Worm (Caenorhabditis elegans) whole organism, mixed stage, embryonic: ENCODE data around the gene sre-18.
"Not testable (repeated sequence)": the region's sequence is repeated elsewhere in the genome, so short reads cannot be mapped to it uniquely, and the experiment has no call there.

ENCODE experiments used
- M03D4.4 ChIP-seq: sonication (generic microtip); optimal IDR thresholded peaks from 2 replicates; lab custom pipeline; 2017; ENCODE audit warnings: mild to moderate bottlenecking, missing genetic modification characterization, missing compliant biosample characterization
- ces-1 ChIP-seq: fragments of 150-350 bp; optimal IDR thresholded peaks from 2 replicates; lab custom pipeline; 2014; ENCODE audit warnings: missing biosample characterization, missing genetic modification reagents, missing genetic modification characterization
- elt-3 ChIP-seq: fragments of 150-350 bp; optimal IDR thresholded peaks from 2 replicates; lab custom pipeline; 2014; ENCODE audit warnings: missing biosample characterization, missing genetic modification characterization
- hlh-1 ChIP-seq: fragments of 150-350 bp; optimal IDR thresholded peaks from 2 replicates; lab custom pipeline; 2014; ENCODE audit warnings: missing biosample characterization, missing genetic modification reagents, missing genetic modification characterization
- mab-5 ChIP-seq: fragments of 150-350 bp; optimal IDR thresholded peaks from 2 replicates; lab custom pipeline; 2014; ENCODE audit warnings: missing biosample characterization, missing genetic modification characterization
- nhr-12 ChIP-seq: fragments of 150-350 bp; optimal IDR thresholded peaks from 2 replicates; lab custom pipeline; 2014; ENCODE audit warnings: missing biosample characterization, missing genetic modification characterization
- nhr-2 ChIP-seq: fragments of 150-350 bp; optimal IDR thresholded peaks from 2 replicates; lab custom pipeline; 2014; ENCODE audit warnings: missing biosample characterization, missing genetic modification characterization
- nhr-237 ChIP-seq: fragments of 150-350 bp; optimal IDR thresholded peaks from 2 replicates; lab custom pipeline; 2014; ENCODE audit warnings: missing biosample characterization, missing genetic modification characterization
- unc-39 ChIP-seq: fragments of 150-350 bp; optimal IDR thresholded peaks from 2 replicates; lab custom pipeline; 2014; ENCODE audit warnings: missing biosample characterization, missing genetic modification characterization
- unc-62 ChIP-seq: fragments of 150-350 bp; optimal IDR thresholded peaks from 2 replicates; lab custom pipeline; 2014; ENCODE audit warnings: missing biosample characterization, missing genetic modification reagents, missing genetic modification characterization

sre-18 gene

DNA sequence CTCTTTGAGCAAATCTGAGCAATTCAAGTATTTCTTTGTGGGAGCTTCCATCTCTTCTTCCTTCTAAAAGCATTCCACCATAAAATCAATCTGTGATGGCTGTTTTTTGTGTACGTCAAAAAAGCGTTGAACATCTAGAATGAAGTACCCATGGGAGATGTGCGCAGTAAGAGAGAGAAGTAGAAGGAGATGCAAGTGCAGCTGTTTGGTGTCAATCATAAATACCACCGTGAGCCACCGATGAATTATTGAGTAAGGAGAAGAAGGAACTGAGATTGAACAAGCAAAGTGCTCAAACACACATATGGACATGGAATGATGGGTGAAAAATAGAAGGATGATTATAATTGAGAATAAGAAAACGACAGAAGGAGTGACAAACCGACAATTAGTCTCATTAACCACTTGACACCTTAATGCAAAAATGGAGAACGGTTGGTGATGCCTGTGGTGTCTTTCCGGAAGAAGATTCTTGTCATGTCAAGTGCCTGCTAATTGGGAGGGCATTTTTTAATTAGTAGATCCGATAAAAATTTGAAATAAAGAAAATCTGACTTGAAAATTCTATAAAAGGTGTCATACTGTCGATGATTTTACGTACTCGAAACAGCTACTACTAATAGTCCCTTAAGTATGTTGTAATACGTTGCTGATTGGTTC lies 37.3 kb downstream of the sre-18 start:
- TF ChIP-seq nhr-12 (tag; lab: Kevin White, UChicago) (no peak), nhr-237 (tag; lab: Kevin White, UChicago) (no peak), nhr-2 (tag; lab: Kevin White, UChicago) (peak; percentile 61), unc-62 (GFP tag; lab: Kevin White, UChicago) (peak; percentile 82), elt-3 (no peak), hlh-1 (tag; lab: Kevin White, UChicago) (peak; percentile 86), ces-1 (peak; percentile 40)

DNA sequence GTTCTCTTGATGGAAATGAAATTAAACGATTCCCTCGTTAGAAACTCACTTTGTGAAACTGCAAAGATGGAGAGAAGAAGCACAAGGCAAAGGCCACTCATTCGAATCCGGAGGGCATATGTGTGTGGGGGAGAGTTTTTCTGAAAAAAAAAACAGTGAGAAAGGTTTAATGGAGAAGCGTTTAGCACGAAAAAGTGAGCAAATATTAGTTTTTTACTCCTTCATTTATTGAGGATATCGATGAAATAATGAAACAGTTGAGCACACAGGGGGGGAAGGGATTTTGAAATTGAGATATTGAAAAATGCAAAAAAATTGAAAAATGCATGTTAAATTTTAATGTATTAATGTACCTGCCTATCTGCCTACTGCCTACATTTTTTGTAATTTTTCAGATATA lies 51.3 kb downstream of the sre-18 start, which contains the start of gene nlr-1:
nlr-1 (minus strand) TSS at position 101 of the 400 bp plus-strand sequence.
- TF ChIP-seq M03D4.4, unc-39, mab-5 (tag; lab: Kevin White, UChicago): not testable (repeated sequence)
